Fruit fly (Drosophila melanogaster) whole organism: ENCODE data around the gene CG15210.

Experiments
- EcR ChIP-seq, 2 experiments: fragments of >200 bp; optimal IDR thresholded peaks; 2 replicates each; lab custom pipeline; 2017; ENCODE audit warnings: missing biosample characterization in 2 of 2, missing genetic modification characterization in 2 of 2, missing genetic modification reagents in 2 of 2
- psq ChIP-seq: fragments of >200 bp; optimal IDR thresholded peaks from 2 replicates; lab custom pipeline; 2017
- usp ChIP-seq: fragments of >200 bp; optimal IDR thresholded peaks from 2 replicates; lab custom pipeline; 2017; ENCODE audit warnings: missing biosample characterization, missing genetic modification characterization, mixed read lengths

DNA sequence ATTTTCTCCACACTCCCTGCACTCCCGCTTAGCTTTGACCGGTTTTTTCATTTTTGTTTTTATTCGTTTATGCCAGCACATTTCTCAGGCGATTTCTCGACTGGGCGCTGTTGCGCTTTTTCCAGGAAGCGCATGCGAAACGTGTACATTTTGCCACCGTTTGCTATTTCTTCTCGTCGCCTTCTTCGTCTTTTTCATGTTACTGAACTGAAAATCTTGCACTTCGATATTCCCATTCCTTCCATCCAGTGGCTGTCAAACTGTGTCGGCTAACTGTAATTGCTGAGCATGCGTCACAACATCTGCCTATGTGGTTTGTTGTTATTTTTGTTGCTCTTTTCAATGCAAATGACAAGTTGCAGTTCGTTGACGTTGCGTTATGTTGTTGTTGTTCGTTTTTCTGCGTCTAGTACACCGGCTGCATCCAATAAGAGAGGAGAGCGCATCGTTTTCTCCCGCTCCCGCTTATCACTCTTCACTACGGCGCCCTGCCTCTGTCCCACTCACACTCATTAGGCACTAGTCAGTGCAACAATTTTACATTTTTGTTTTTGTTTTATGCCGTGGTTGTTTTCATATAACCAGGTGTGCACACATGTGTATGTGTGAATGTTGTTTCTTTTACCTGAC, 37.1 kb upstream of the CG15210 start:
- TF ChIP-seq EcR (GFP tag; optimal IDR thresholded peaks at IDR 0.05; lab: Kevin White, UChicago) (peak in 1 of 2 experiments; percentile 93), psq (lab: Kevin White, UChicago) (no peak), usp (GFP tag; lab: Kevin White, UChicago) (no peak)
